Fruit fly (Drosophila melanogaster): Measurements from ENCODE around the gene CG9386.

DNA sequence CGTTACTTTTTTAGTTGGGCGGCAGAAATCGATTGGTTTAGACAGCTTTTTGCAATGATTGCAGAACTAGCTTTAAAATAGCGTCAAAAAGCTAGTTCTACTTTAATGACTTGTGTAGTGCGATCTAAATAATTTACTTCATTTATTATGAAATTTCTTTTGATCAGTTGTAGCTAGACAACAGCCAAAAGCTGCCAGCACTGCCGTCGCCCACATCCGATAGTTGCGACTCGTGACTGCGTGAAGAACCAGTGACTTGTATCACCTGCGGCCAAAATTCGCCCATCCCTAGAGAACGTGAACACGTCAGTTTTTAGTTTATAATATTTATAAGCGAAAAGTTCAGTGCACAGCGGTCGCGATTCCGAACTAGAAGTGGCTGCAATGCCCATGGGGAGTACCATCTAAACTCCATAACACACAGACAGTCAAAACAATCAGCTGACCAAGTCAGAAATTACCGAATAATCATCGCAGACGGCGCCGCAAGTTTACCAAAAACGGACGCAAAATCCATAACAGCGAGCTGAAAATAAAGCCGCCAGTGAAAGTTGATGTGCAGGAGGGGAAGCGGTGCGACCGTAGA lies 31.5 kb upstream of the CG9386 start, which contains the start of gene P58IPK:
- no peak for TF ChIP-seq insv (optimal IDR thresholded peaks at IDR 0.05)
- TF ChIP-seq ttk (optimal IDR thresholded peaks at IDR 0.05) = no peak
- TF ChIP-seq Sin3A (optimal IDR thresholded peaks at IDR 0.05) = no peak
- TF ChIP-seq psq (optimal IDR thresholded peaks at IDR 0.05) = no peak
- TF ChIP-seq h (optimal IDR thresholded peaks at IDR 0.05) = no peak
